Worm (Caenorhabditis elegans) whole organism, L1 larva: Measurements from ENCODE around the gene F21G4.5.

Experiments used
- blmp-1 ChIP-seq: fragments of 150-350 bp; optimal IDR thresholded peaks from 2 replicates; lab custom pipeline; 2014; ENCODE audit warnings: missing biosample characterization, missing genetic modification characterization
- ceh-82 ChIP-seq, 3 experiments: fragments of 150-350 bp in 1 of 3; sonication (generic microtip) in 2 of 3; optimal IDR thresholded peaks; 2 replicates each; lab custom pipeline; 2014 to 2017; ENCODE audit warnings: missing biosample characterization in 3 of 3, missing genetic modification characterization in 3 of 3
- ets-5 ChIP-seq: fragments of 200-800 bp; sonication (Bioruptor generic); IDR thresholded peaks from 2 replicates; pipeline ENCODE4 v1.3.6; 2022; ENCODE audit warnings: missing genetic modification characterization, missing compliant biosample characterization
- irx-1 ChIP-seq: sonication (generic microtip); optimal IDR thresholded peaks from 2 replicates; lab custom pipeline; 2016; ENCODE audit warnings: missing genetic modification characterization, missing compliant biosample characterization
- snu-23 ChIP-seq: sonication (generic microtip); optimal IDR thresholded peaks from 2 replicates; lab custom pipeline; 2016; ENCODE audit warnings: missing genetic modification characterization, missing compliant biosample characterization
- tbx-2 ChIP-seq: sonication (generic microtip); optimal IDR thresholded peaks from 2 replicates; lab custom pipeline; 2016; ENCODE audit warnings: missing genetic modification characterization, missing compliant biosample characterization
- unc-130 ChIP-seq: fragments of 150-350 bp; optimal IDR thresholded peaks from 2 replicates; lab custom pipeline; 2017; ENCODE audit warnings: missing biosample characterization, missing genetic modification characterization, inconsistent platforms
- unc-62 ChIP-seq: fragments of 150-350 bp; optimal IDR thresholded peaks from 2 replicates; lab custom pipeline; 2014; ENCODE audit warnings: missing biosample characterization, missing genetic modification reagents, missing genetic modification characterization
- ztf-4 ChIP-seq: fragments of 150-350 bp; optimal IDR thresholded peaks from 2 replicates; lab custom pipeline; 2014; ENCODE audit warnings: missing biosample characterization, missing genetic modification characterization

ce11 chrX:9868820-9869219 lies 37.1 kb upstream of the F21G4.5 start, which contains the start of gene R07B1.7:
- TF ChIP-seq tbx-2 (tag; lab: Kevin White, UChicago) (no peak), ceh-82 (tag; optimal IDR thresholded peaks at IDR 0.05; lab: Kevin White, UChicago) (no peak), blmp-1 (tag; lab: Kevin White, UChicago) (no peak), ets-5 (no peak), snu-23 (no peak), irx-1 (tag; lab: Kevin White, UChicago) (no peak), ztf-4 (tag; lab: Kevin White, UChicago) (no peak), unc-62 (no peak), unc-130 (tag; lab: Kevin White, UChicago) (no peak)
